Fruit fly (Drosophila melanogaster) whole organism, embryonic: ENCODE results near the gene ninaC.
A peak's percentile ranks its signal among the peaks of the same experiment; 100 is the strongest.

Source experiments
- Bgb ChIP-seq: fragments of 200-800 bp; sonication (Bioruptor generic); IDR thresholded peaks from 2 replicates; pipeline ENCODE4 v1.3.6; 2022; ENCODE audit warnings: missing biosample characterization, missing genetic modification characterization; ENCODE audit not compliant: partially characterized antibody
- BtbVII ChIP-seq: fragments of 200-800 bp; sonication (Bioruptor generic); optimal IDR thresholded peaks from 3 replicates; lab custom pipeline; 2017; ENCODE audit warnings: missing biosample characterization, mild to moderate bottlenecking, missing genetic modification characterization
- CG10321 ChIP-seq: fragments of 200-800 bp; sonication (Bioruptor generic); IDR thresholded peaks from 2 replicates; pipeline ENCODE4 v1.3.6; 2022; ENCODE audit warnings: missing biosample characterization, missing genetic modification characterization
- CG10654 ChIP-seq: fragments of 200-800 bp; sonication (Bioruptor generic); optimal IDR thresholded peaks from 2 replicates; lab custom pipeline; 2016; ENCODE audit warnings: missing biosample characterization, missing genetic modification characterization
- CG12071 ChIP-seq: fragments of 200-800 bp; sonication (Bioruptor generic); optimal IDR thresholded peaks from 3 replicates; lab custom pipeline; 2018; ENCODE audit warnings: missing biosample characterization, mild to moderate bottlenecking, missing genetic modification characterization
- CG12942 ChIP-seq: fragments of 200-800 bp; sonication (Bioruptor generic); optimal IDR thresholded peaks from 3 replicates; lab custom pipeline; 2016; ENCODE audit warnings: missing biosample characterization, missing genetic modification characterization
- CG13424 ChIP-seq: fragments of 200-800 bp; sonication (Bioruptor generic); optimal IDR thresholded peaks from 2 replicates; lab custom pipeline; 2019; ENCODE audit warnings: missing biosample characterization, mild to moderate bottlenecking, missing genetic modification characterization, moderate library complexity
- CG13894 ChIP-seq: fragments of 200-800 bp; sonication (Bioruptor generic); optimal IDR thresholded peaks from 3 replicates; lab custom pipeline; 2018; ENCODE audit warnings: missing biosample characterization, mild to moderate bottlenecking, missing genetic modification characterization, moderate library complexity
- CG17328 ChIP-seq: fragments of 200-800 bp; sonication (Bioruptor generic); IDR thresholded peaks from 2 replicates; pipeline ENCODE4 v1.3.6; 2022; ENCODE audit warnings: missing biosample characterization, missing genetic modification characterization
- CG17829 ChIP-seq: fragments of 200-800 bp; optimal IDR thresholded peaks from 2 replicates; lab custom pipeline; 2019; ENCODE audit warnings: missing biosample characterization, mild to moderate bottlenecking, missing genetic modification characterization, moderate library complexity
- CG18262 ChIP-seq: fragments of 200-800 bp; optimal IDR thresholded peaks from 3 replicates; lab custom pipeline; 2019; ENCODE audit warnings: missing biosample characterization, mild to moderate bottlenecking, missing genetic modification characterization, moderate library complexity
- CG31224 ChIP-seq: fragments of 200-800 bp; sonication (Bioruptor generic); IDR thresholded peaks from 2 replicates; pipeline ENCODE4 v1.3.6; 2022; ENCODE audit warnings: missing biosample characterization, missing genetic modification characterization
- CG32532 ChIP-seq: fragments of 200-800 bp; sonication (Bioruptor generic); IDR thresholded peaks from 2 replicates; pipeline ENCODE4 v1.3.6; 2022; ENCODE audit warnings: missing biosample characterization, missing genetic modification characterization
- CG4282 ChIP-seq: fragments of 200-800 bp; sonication (Bioruptor generic); optimal IDR thresholded peaks from 2 replicates; lab custom pipeline; 2016; ENCODE audit warnings: missing biosample characterization, missing genetic modification characterization
- CG4360 ChIP-seq: fragments of 200-800 bp; sonication (Bioruptor generic); IDR thresholded peaks from 2 replicates; pipeline ENCODE4 v1.3.6; 2022; ENCODE audit warnings: missing biosample characterization, missing genetic modification characterization
- CG4820 ChIP-seq: fragments of 200-800 bp; sonication (Bioruptor generic); optimal IDR thresholded peaks from 3 replicates; lab custom pipeline; 2016; ENCODE audit warnings: missing biosample characterization, missing genetic modification characterization
- CG5245 ChIP-seq: fragments of 200-800 bp; sonication (Bioruptor generic); optimal IDR thresholded peaks from 3 replicates; lab custom pipeline; 2016; ENCODE audit warnings: missing biosample characterization, missing genetic modification characterization
- CG5953 ChIP-seq: fragments of 200-800 bp; sonication (Bioruptor generic); IDR thresholded peaks from 2 replicates; pipeline ENCODE4 v1.3.6; 2022; ENCODE audit warnings: missing biosample characterization, missing genetic modification characterization
- CG6765 ChIP-seq: fragments of 200-800 bp; sonication (Bioruptor generic); optimal IDR thresholded peaks from 3 replicates; lab custom pipeline; 2017; ENCODE audit warnings: missing biosample characterization, mild to moderate bottlenecking, missing genetic modification characterization
- CG8281 ChIP-seq: fragments of 200-800 bp; sonication (Bioruptor generic); optimal IDR thresholded peaks from 2 replicates; lab custom pipeline; 2018; ENCODE audit warnings: missing biosample characterization, mild to moderate bottlenecking, missing genetic modification characterization, moderate library complexity
- CG8388 ChIP-seq: fragments of 200-800 bp; sonication (Bioruptor generic); optimal IDR thresholded peaks from 2 replicates; lab custom pipeline; 2019; ENCODE audit warnings: missing biosample characterization, mild to moderate bottlenecking, missing genetic modification characterization, moderate library complexity
- Nf-YB ChIP-seq: fragments of 200-800 bp; sonication (Bioruptor generic); optimal IDR thresholded peaks from 3 replicates; lab custom pipeline; 2019; ENCODE audit warnings: missing biosample characterization, mild to moderate bottlenecking, missing genetic modification characterization, moderate library complexity
- Sin3A ChIP-seq: fragments of >200 bp; optimal IDR thresholded peaks from 2 replicates; lab custom pipeline; 2018
- Ssrp ChIP-seq: fragments of 200-800 bp; sonication (Bioruptor generic); optimal IDR thresholded peaks from 2 replicates; lab custom pipeline; 2018; ENCODE audit warnings: missing biosample characterization, mild to moderate bottlenecking, missing genetic modification characterization, moderate library complexity
- Taf1 ChIP-seq: fragments of 200-800 bp; sonication (Bioruptor generic); IDR thresholded peaks from 2 replicates; pipeline ENCODE4 v1.3.6; 2022; ENCODE audit warnings: missing biosample characterization, missing genetic modification characterization
- ab ChIP-seq: fragments of 200-800 bp; sonication (Bioruptor generic); optimal IDR thresholded peaks from 2 replicates; lab custom pipeline; 2016; ENCODE audit warnings: missing biosample characterization, missing genetic modification characterization
- ac ChIP-seq: fragments of 200-800 bp; sonication (Bioruptor generic); optimal IDR thresholded peaks from 3 replicates; lab custom pipeline; 2017; ENCODE audit warnings: missing biosample characterization, mild to moderate bottlenecking, missing genetic modification characterization
- bab2 ChIP-seq: fragments of 200-800 bp; sonication (Bioruptor generic); optimal IDR thresholded peaks from 2 replicates; lab custom pipeline; 2016; ENCODE audit warnings: missing biosample characterization, missing genetic modification characterization
- caup ChIP-seq: fragments of 200-800 bp; sonication (Bioruptor generic); optimal IDR thresholded peaks from 3 replicates; lab custom pipeline; 2017; ENCODE audit warnings: missing biosample characterization, mild to moderate bottlenecking, missing genetic modification characterization, moderate library complexity; ENCODE audit not compliant: severe bottlenecking
- chif ChIP-seq, 2 experiments: fragments of 200-800 bp; sonication (Bioruptor generic); optimal IDR thresholded peaks; 3 replicates each; lab custom pipeline; 2016; ENCODE audit warnings: missing biosample characterization in 2 of 2, missing genetic modification characterization in 2 of 2
- dimm ChIP-seq: fragments of 200-800 bp; sonication (Bioruptor generic); IDR thresholded peaks from 2 replicates; pipeline ENCODE4 v1.3.6; 2022; ENCODE audit warnings: missing biosample characterization, missing genetic modification characterization
- dmrt11E ChIP-seq: fragments of 200-800 bp; sonication (Bioruptor generic); optimal IDR thresholded peaks from 3 replicates; lab custom pipeline; 2018; ENCODE audit warnings: missing biosample characterization, mild to moderate bottlenecking, missing genetic modification characterization, moderate library complexity
- dpn ChIP-seq, 2 experiments: fragments of 200-800 bp; sonication (Bioruptor generic); optimal IDR thresholded peaks; 3 replicates each; lab custom pipeline; 2016; ENCODE audit warnings: missing biosample characterization in 2 of 2, missing genetic modification characterization in 2 of 2
- emc ChIP-seq: fragments of 200-800 bp; sonication (Bioruptor generic); optimal IDR thresholded peaks from 2 replicates; lab custom pipeline; 2016; ENCODE audit warnings: missing biosample characterization, missing genetic modification characterization
- en ChIP-seq: fragments of 200-800 bp; sonication (Bioruptor generic); optimal IDR thresholded peaks from 2 replicates; lab custom pipeline; 2016; ENCODE audit warnings: missing biosample characterization, missing genetic modification characterization
- eve ChIP-seq, 2 experiments: fragments of >200 bp; optimal IDR thresholded peaks; 2 replicates each; lab custom pipeline; 2017; ENCODE audit warnings: missing biosample characterization in 2 of 2, missing genetic modification characterization in 2 of 2
- gem ChIP-seq: fragments of 200-800 bp; sonication (Bioruptor generic); optimal IDR thresholded peaks from 2 replicates; lab custom pipeline; 2019; ENCODE audit warnings: missing biosample characterization, mild to moderate bottlenecking, missing genetic modification characterization, moderate library complexity
- gfzf ChIP-seq: fragments of 200-800 bp; sonication (Bioruptor generic); optimal IDR thresholded peaks from 2 replicates; lab custom pipeline; 2016; ENCODE audit warnings: missing biosample characterization, mild to moderate bottlenecking, missing genetic modification characterization, moderate library complexity
- kah ChIP-seq: fragments of 200-800 bp; sonication (Bioruptor generic); optimal IDR thresholded peaks from 2 replicates; lab custom pipeline; 2018; ENCODE audit warnings: missing biosample characterization, mild to moderate bottlenecking, missing genetic modification characterization
- ken ChIP-seq: fragments of 200-800 bp; sonication (Bioruptor generic); IDR thresholded peaks from 3 replicates; pipeline ENCODE4 v1.3.6; 2022; ENCODE audit warnings: missing biosample characterization, missing genetic modification characterization
- lilli ChIP-seq: fragments of 200-800 bp; sonication (Bioruptor generic); optimal IDR thresholded peaks from 3 replicates; lab custom pipeline; 2016; ENCODE audit warnings: missing biosample characterization, missing genetic modification characterization
- lmd ChIP-seq: fragments of 200-800 bp; sonication (Bioruptor generic); IDR thresholded peaks from 2 replicates; pipeline ENCODE4 v1.3.6; 2022; ENCODE audit warnings: missing biosample characterization, missing genetic modification characterization
- maf-S ChIP-seq: fragments of 200-800 bp; sonication (Bioruptor generic); optimal IDR thresholded peaks from 2 replicates; lab custom pipeline; 2016; ENCODE audit warnings: missing biosample characterization, missing genetic modification characterization
- pho ChIP-seq: fragments of 200-800 bp; sonication (Bioruptor generic); optimal IDR thresholded peaks from 2 replicates; lab custom pipeline; 2016; ENCODE audit warnings: missing biosample characterization, missing genetic modification characterization
- run ChIP-seq: fragments of 200-800 bp; sonication (Bioruptor generic); optimal IDR thresholded peaks from 3 replicates; lab custom pipeline; 2018; ENCODE audit warnings: missing biosample characterization, mild to moderate bottlenecking, missing genetic modification characterization
- sens ChIP-seq: fragments of 200-800 bp; sonication (Bioruptor generic); peaks from one replicate; lab custom pipeline; 2016; ENCODE audit warnings: missing biosample characterization, missing genetic modification characterization
- sens-2 ChIP-seq: fragments of 200-800 bp; sonication (Bioruptor generic); IDR thresholded peaks from 2 replicates; pipeline ENCODE4 v1.3.6; 2022; ENCODE audit warnings: missing biosample characterization, missing genetic modification characterization
- seq ChIP-seq: fragments of 200-800 bp; sonication (Bioruptor generic); IDR thresholded peaks from 2 replicates; pipeline ENCODE4 v1.3.6; 2022; ENCODE audit warnings: missing biosample characterization, missing genetic modification characterization
- tin ChIP-seq: fragments of 200-800 bp; sonication (Bioruptor generic); optimal IDR thresholded peaks from 3 replicates; lab custom pipeline; 2016; ENCODE audit warnings: missing biosample characterization, missing genetic modification characterization
- unpg ChIP-seq: fragments of 200-800 bp; sonication (Bioruptor generic); optimal IDR thresholded peaks from 3 replicates; lab custom pipeline; 2018; ENCODE audit warnings: missing biosample characterization, mild to moderate bottlenecking, missing genetic modification characterization, moderate library complexity
- zen ChIP-seq: fragments of 200-800 bp; sonication (Bioruptor generic); optimal IDR thresholded peaks from 3 replicates; lab custom pipeline; 2018; ENCODE audit warnings: missing biosample characterization, mild to moderate bottlenecking, missing genetic modification characterization, moderate library complexity

The ninaC gene

dm6 chr2L:7423333-7423895 is 45.9 kb downstream of the ninaC start (continued):
- TF ChIP-seq dimm (GFP tag; lab: Robert Waterston, UW) (no peak), CG4360 (GFP tag; lab: Robert Waterston, UW) (no peak), CG13424 (tag; lab: Kevin White, UChicago) (peak; percentile 36), Taf1 (GFP tag; lab: Robert Waterston, UW) (peak; percentile 45; the same call in 1 of the 2 replicates), ab (GFP tag; lab: Kevin White, UChicago) (no peak), Ssrp (tag; lab: Kevin White, UChicago) (no peak), dmrt11E (tag; lab: Kevin White, UChicago) (peak; percentile 10), CG8281 (tag; lab: Kevin White, UChicago) (no peak), chif (GFP tag; optimal IDR thresholded peaks at IDR 0.05; lab: Kevin White, UChicago) (peak in 1 of 2 experiments; percentile 8), bab2 (GFP tag; lab: Kevin White, UChicago) (no peak), sens-2 (GFP tag; lab: Robert Waterston, UW) (no peak), lmd (GFP tag; lab: Robert Waterston, UW) (peak; percentile 38; the same call in 1 of the 2 replicates), kah (GFP tag; lab: Kevin White, UChicago) (no peak), gfzf (GFP tag; lab: Kevin White, UChicago) (no peak), CG4282 (GFP tag; lab: Kevin White, UChicago) (no peak), CG12071 (GFP tag; lab: Kevin White, UChicago) (no peak), Bgb (no peak; the same call in 1 of the 2 replicates), CG8388 (no peak), BtbVII (GFP tag; lab: Kevin White, UChicago) (no peak), ac (GFP tag; lab: Kevin White, UChicago) (no peak), CG6765 (no peak), lilli (GFP tag; lab: Kevin White, UChicago) (peak; percentile 66), CG10321 (peak; percentile 20; the same call in 1 of the 2 replicates), dpn (GFP tag; optimal IDR thresholded peaks at IDR 0.05; lab: Kevin White, UChicago) (peak in 1 of 2 experiments; percentile 29), ken (GFP tag; lab: Robert Waterston, UW) (0 out of 3 replicates have a peak, but pooled peaks have one; percentile 46), CG17328 (no peak; the same call in 1 of the 2 replicates), CG17829 (tag; lab: Kevin White, UChicago) (no peak), caup (GFP tag; lab: Kevin White, UChicago) (peak; percentile 8), Nf-YB (GFP tag; lab: Kevin White, UChicago) (no peak), emc (GFP tag; lab: Kevin White, UChicago) (no peak), CG4820 (GFP tag; lab: Kevin White, UChicago) (no peak), run (no peak), pho (GFP tag; lab: Kevin White, UChicago) (no peak), CG10654 (no peak), tin (GFP tag; lab: Kevin White, UChicago) (no peak), CG18262 (no peak), maf-S (GFP tag; lab: Kevin White, UChicago) (no peak), zen (tag; lab: Kevin White, UChicago) (no peak), sens (GFP tag; lab: Kevin White, UChicago) (peak; percentile 19), CG31224 (GFP tag; lab: Robert Waterston, UW) (0 out of 2 replicates have a peak, but pooled peaks have one; percentile 18), CG5245 (no peak), CG12942 (GFP tag; lab: Kevin White, UChicago) (peak; percentile 10), eve (GFP tag; optimal IDR thresholded peaks at IDR 0.05; lab: Kevin White, UChicago) (no peak), Sin3A (lab: Kevin White, UChicago) (no peak), CG5953 (0 out of 2 replicates have a peak, but pooled peaks have one; percentile 17), gem (tag; lab: Kevin White, UChicago) (peak; percentile 32), CG32532 (peak; percentile 82), seq (GFP tag; lab: Robert Waterston, UW) (no peak), CG13894 (tag; lab: Kevin White, UChicago) (peak; percentile 40), unpg (GFP tag; lab: Kevin White, UChicago) (peak; percentile 10), en (GFP tag; lab: Kevin White, UChicago) (no peak)
